Worm (Caenorhabditis elegans) whole organism, L1 larva: ENCODE results near the gene nhr-87.

Source experiments
- Y116A8C.19 ChIP-seq: sonication (generic microtip); optimal IDR thresholded peaks from 2 replicates; lab custom pipeline; 2016; ENCODE audit warnings: missing compliant biosample characterization, missing genetic modification characterization, borderline replicate concordance
- aly-2 ChIP-seq: fragments of 150-350 bp; optimal IDR thresholded peaks from 2 replicates; lab custom pipeline; 2014; ENCODE audit warnings: missing biosample characterization, missing genetic modification characterization
- grh-1 ChIP-seq: fragments of 200-800 bp; sonication (Bioruptor generic); IDR thresholded peaks from 2 replicates; pipeline ENCODE4 v1.3.6; 2022; ENCODE audit warnings: missing genetic modification reagents, missing genetic modification characterization, missing compliant biosample characterization
- lin-14 ChIP-seq: fragments of 200-800 bp; sonication (Bioruptor generic); optimal IDR thresholded peaks from 2 replicates; lab custom pipeline; 2018; ENCODE audit warnings: mild to moderate bottlenecking, missing genetic modification characterization, moderate library complexity, missing compliant biosample characterization
- lin-39 ChIP-seq: fragments of 150-350 bp; optimal IDR thresholded peaks from 2 replicates; lab custom pipeline; 2014; ENCODE audit warnings: missing biosample characterization, missing genetic modification reagents, missing genetic modification characterization
- nhr-11 ChIP-seq: fragments of 150-350 bp; optimal IDR thresholded peaks from 2 replicates; lab custom pipeline; 2014; ENCODE audit warnings: missing biosample characterization, missing genetic modification characterization
- nhr-12 ChIP-seq: sonication (generic microtip); optimal IDR thresholded peaks from 2 replicates; lab custom pipeline; 2017; ENCODE audit warnings: missing biosample characterization, missing genetic modification characterization
- nhr-28 ChIP-seq: fragments of 150-350 bp; optimal IDR thresholded peaks from 2 replicates; lab custom pipeline; 2014; ENCODE audit warnings: missing biosample characterization, missing genetic modification characterization
- nhr-71 ChIP-seq: sonication (generic microtip); optimal IDR thresholded peaks from 2 replicates; lab custom pipeline; 2016; ENCODE audit warnings: mild to moderate bottlenecking, missing genetic modification characterization, moderate library complexity, missing compliant biosample characterization
- nhr-85 ChIP-seq: sonication (generic microtip); peaks from one replicate; lab custom pipeline; 2016; ENCODE audit warnings: missing genetic modification characterization, inconsistent platforms, missing compliant biosample characterization
- unc-62 ChIP-seq: fragments of 150-350 bp; optimal IDR thresholded peaks from 2 replicates; lab custom pipeline; 2014; ENCODE audit warnings: missing biosample characterization, missing genetic modification reagents, missing genetic modification characterization

nhr-87 gene

DNA sequence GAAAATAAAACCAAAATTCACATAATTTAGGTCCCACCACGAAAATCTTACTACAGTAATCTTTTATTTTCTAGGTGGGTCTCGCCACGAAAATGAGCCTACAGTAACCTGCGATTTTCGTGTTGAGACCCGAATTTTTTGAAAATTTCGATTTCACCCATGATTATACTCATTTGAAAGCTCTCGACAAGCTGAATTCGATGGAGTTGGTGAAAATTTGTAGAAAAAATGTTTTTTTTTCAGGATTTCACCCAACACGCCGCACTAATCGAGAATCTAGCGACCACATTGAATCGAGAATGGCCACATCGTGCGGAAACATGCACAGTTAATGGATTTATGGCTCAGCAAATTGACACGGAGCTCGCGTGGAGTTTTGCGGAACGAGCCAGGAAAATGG lies 39.0 kb downstream of the nhr-87 start:
- no peak for TF ChIP-seq nhr-11 (tag; lab: Kevin White, UChicago)
- TF ChIP-seq nhr-85 (tag; lab: Kevin White, UChicago), result no peak
- no peak for TF ChIP-seq aly-2 (tag; lab: Kevin White, UChicago)
- TF ChIP-seq lin-39 (tag; lab: Kevin White, UChicago), result no peak
- no peak for TF ChIP-seq nhr-12 (tag; lab: Kevin White, UChicago)
- no peak for TF ChIP-seq nhr-71 (tag; lab: Kevin White, UChicago)
- TF ChIP-seq Y116A8C.19 (tag; lab: Kevin White, UChicago), result no peak
- TF ChIP-seq, all 84 proteins: peak for 0

DNA sequence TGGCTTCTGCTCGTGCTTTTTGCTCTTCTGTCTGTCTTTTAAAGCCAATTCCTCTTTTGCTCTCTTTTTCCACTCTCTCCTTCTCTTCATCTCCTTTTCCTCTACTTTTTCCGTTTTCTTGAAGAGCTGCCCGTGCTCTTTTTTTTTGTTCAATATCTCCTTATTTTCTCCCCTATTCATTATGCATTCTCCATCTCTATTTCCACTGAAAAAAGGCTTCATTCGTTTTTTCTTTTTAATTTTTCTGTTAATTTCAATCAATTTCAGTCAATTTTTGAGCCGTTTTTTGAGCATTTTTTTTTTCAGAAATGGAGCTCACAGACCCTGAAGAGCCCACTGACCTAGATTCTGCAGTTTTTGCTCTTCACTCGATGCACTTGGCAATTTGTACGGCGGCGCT lies 48.6 kb downstream of the nhr-87 start, which contains the start of gene Y41D4B.1:
TSS of gene Y41D4B.1 (plus strand) at position 301 of the 400 bp plus-strand sequence.
- TF ChIP-seq grh-1 (no peak), lin-14 (GFP tag; lab: Kevin White, UChicago) (no peak), nhr-28 (no peak), unc-62 (GFP tag; lab: Kevin White, UChicago) (no peak)
